ENCODE assay signal across 1 fruit fly cellular context in genomic region chr3L:10428027-10428426, dm6.
TF ChIP-seq lines count a peak whose summit lies in the region.

No protein-coding gene starts in this region.

TF ChIP-seq in whole organism, embryonic, 481 proteins besides CTCF, POLR2A, EP300 and RAD21 (continued from another document and continues in another):
- TF ChIP-seq ase (GFP tag; IDR thresholded peaks at IDR 0.05; lab: Robert Waterston, UW), result 0 out of 3 replicates have a peak, but pooled peaks have one; percentile 20
- peak; percentile 69; the same call in 2 of the 3 replicates for TF ChIP-seq ci (GFP tag; IDR thresholded peaks at IDR 0.05; lab: Robert Waterston, UW)
- TF ChIP-seq fu2 (GFP tag; optimal IDR thresholded peaks at IDR 0.05; lab: Kevin White, UChicago), result no peak
- TF ChIP-seq Lhr (GFP tag; optimal IDR thresholded peaks at IDR 0.05; lab: Kevin White, UChicago), result no peak
- TF ChIP-seq CG6854 (GFP tag; optimal IDR thresholded peaks at IDR 0.05; lab: Kevin White, UChicago), result no peak
- TF ChIP-seq Dek (tag; optimal IDR thresholded peaks at IDR 0.05; lab: Kevin White, UChicago), result no peak
- TF ChIP-seq br (optimal IDR thresholded peaks at IDR 0.05; lab: Kevin White, UChicago), result no peak
- no peak for TF ChIP-seq CG12744 (GFP tag; optimal IDR thresholded peaks at IDR 0.05; lab: Kevin White, UChicago)
- TF ChIP-seq MBD-R2 (GFP tag; IDR thresholded peaks at IDR 0.05; lab: Robert Waterston, UW), result no peak
- TF ChIP-seq sens (GFP tag; lab: Kevin White, UChicago), result peak; percentile 91
- no peak for TF ChIP-seq Jarid2 (GFP tag; optimal IDR thresholded peaks at IDR 0.05; lab: Kevin White, UChicago)
- TF ChIP-seq al (GFP tag; IDR thresholded peaks at IDR 0.05; lab: Robert Waterston, UW), result no peak
- peak; percentile 41 for TF ChIP-seq CG17829 (tag; optimal IDR thresholded peaks at IDR 0.05; lab: Kevin White, UChicago)
- TF ChIP-seq Gsc (GFP tag; IDR thresholded peaks at IDR 0.05; lab: Robert Waterston, UW), result no peak
- TF ChIP-seq CG10267 (tag; optimal IDR thresholded peaks at IDR 0.05; lab: Kevin White, UChicago), result peak; percentile 30
- TF ChIP-seq sisA (GFP tag; IDR thresholded peaks at IDR 0.05; lab: Robert Waterston, UW), result no peak
- TF ChIP-seq Fer2 (tag; optimal IDR thresholded peaks at IDR 0.05; lab: Kevin White, UChicago), result no peak
- 0 out of 3 replicates have a peak, but pooled peaks have one; percentile 24 for TF ChIP-seq B-H1 (GFP tag; IDR thresholded peaks at IDR 0.05; lab: Robert Waterston, UW)
- peak; percentile 56 for TF ChIP-seq CG13424 (tag; optimal IDR thresholded peaks at IDR 0.05; lab: Kevin White, UChicago)
- no peak for TF ChIP-seq CG12659 (GFP tag; optimal IDR thresholded peaks at IDR 0.05; lab: Kevin White, UChicago)
- TF ChIP-seq CG3847 (GFP tag; IDR thresholded peaks at IDR 0.05; lab: Robert Waterston, UW), result no peak
- no peak for TF ChIP-seq org-1 (GFP tag; optimal IDR thresholded peaks at IDR 0.05; lab: Kevin White, UChicago)
- TF ChIP-seq dati (GFP tag; IDR thresholded peaks at IDR 0.05; lab: Robert Waterston, UW), result no peak
- peak; percentile 49 for TF ChIP-seq nau (GFP tag; optimal IDR thresholded peaks at IDR 0.05; lab: Kevin White, UChicago)
- no peak for TF ChIP-seq HLH54F (GFP tag; optimal IDR thresholded peaks at IDR 0.05; lab: Kevin White, UChicago)
- TF ChIP-seq Hmr (GFP tag; optimal IDR thresholded peaks at IDR 0.05; lab: Kevin White, UChicago), result no peak
- no peak for TF ChIP-seq ato (GFP tag; IDR thresholded peaks at IDR 0.05; lab: Robert Waterston, UW; ENCODE audit: partially characterized antibody)
- peak; percentile 47 for TF ChIP-seq tin (GFP tag; optimal IDR thresholded peaks at IDR 0.05; lab: Kevin White, UChicago)
- TF ChIP-seq Bteb2 (GFP tag; optimal IDR thresholded peaks at IDR 0.05; lab: Kevin White, UChicago), result no peak
- no peak for TF ChIP-seq MTF-1 (GFP tag; optimal IDR thresholded peaks at IDR 0.05; lab: Kevin White, UChicago; ENCODE audit: borderline replicate concordance)
- no peak for TF ChIP-seq CG8944 (GFP tag; optimal IDR thresholded peaks at IDR 0.05; lab: Kevin White, UChicago)
- TF ChIP-seq onecut (GFP tag; IDR thresholded peaks at IDR 0.05; lab: Robert Waterston, UW), result no peak
- TF ChIP-seq Hr78 (GFP tag; optimal IDR thresholded peaks at IDR 0.05; lab: Kevin White, UChicago), result peak in 1 of 2 experiments; percentile 71
- TF ChIP-seq CG10959 (GFP tag; IDR thresholded peaks at IDR 0.05; lab: Robert Waterston, UW), result peak; percentile 19; the same call in 1 of the 2 replicates
- no peak for TF ChIP-seq pros (GFP tag; optimal IDR thresholded peaks at IDR 0.05; lab: Kevin White, UChicago)
- TF ChIP-seq CG6813 (GFP tag; optimal IDR thresholded peaks at IDR 0.05; lab: Kevin White, UChicago), result peak; percentile 2
- no peak for TF ChIP-seq CG2129 (GFP tag; IDR thresholded peaks at IDR 0.05; lab: Robert Waterston, UW; ENCODE audit: partially characterized antibody)
- TF ChIP-seq Tbp (GFP tag; optimal IDR thresholded peaks at IDR 0.05; lab: Kevin White, UChicago), result no peak
- no peak for TF ChIP-seq crc (GFP tag; optimal IDR thresholded peaks at IDR 0.05; lab: Kevin White, UChicago)
- peak; percentile 28 for TF ChIP-seq nerfin-1 (tag; optimal IDR thresholded peaks at IDR 0.05; lab: Kevin White, UChicago)
- no peak for TF ChIP-seq nom (GFP tag; optimal IDR thresholded peaks at IDR 0.05; lab: Kevin White, UChicago)
- peak; percentile 26 for TF ChIP-seq CG4820 (GFP tag; optimal IDR thresholded peaks at IDR 0.05; lab: Kevin White, UChicago)
- TF ChIP-seq NC2β (GFP tag; optimal IDR thresholded peaks at IDR 0.05; lab: Kevin White, UChicago), result no peak
- no peak for TF ChIP-seq CG13287 (GFP tag; IDR thresholded peaks at IDR 0.05; lab: Robert Waterston, UW; ENCODE audit: partially characterized antibody)
- TF ChIP-seq CG18262 (tag; optimal IDR thresholded peaks at IDR 0.05; lab: Kevin White, UChicago), result peak; percentile 47
- TF ChIP-seq GATAe (GFP tag; conservative IDR thresholded peaks at IDR 0.05; lab: Robert Waterston, UW), result no peak
- no peak for TF ChIP-seq C15 (GFP tag; IDR thresholded peaks at IDR 0.05; lab: Robert Waterston, UW)
- no peak for TF ChIP-seq exex (tag; optimal IDR thresholded peaks at IDR 0.05; lab: Kevin White, UChicago)
- peak; percentile 13 for TF ChIP-seq D19A (tag; optimal IDR thresholded peaks at IDR 0.05; lab: Kevin White, UChicago)
- no peak for TF ChIP-seq CG9727 (GFP tag; optimal IDR thresholded peaks at IDR 0.05; lab: Kevin White, UChicago)
- no peak for TF ChIP-seq p53 (GFP tag; optimal IDR thresholded peaks at IDR 0.05; lab: Kevin White, UChicago)
- peak; percentile 11; the same call in 1 of the 2 replicates for TF ChIP-seq Ada2b (GFP tag; IDR thresholded peaks at IDR 0.05; lab: Robert Waterston, UW)
- 0 out of 3 replicates have a peak, but pooled peaks have one; percentile 25 for TF ChIP-seq dysf (GFP tag; IDR thresholded peaks at IDR 0.05; lab: Robert Waterston, UW)
- TF ChIP-seq Bdp1 (GFP tag; optimal IDR thresholded peaks at IDR 0.05; lab: Kevin White, UChicago), result no peak
- peak; percentile 38; the same call in 1 of the 3 replicates for TF ChIP-seq ken (GFP tag; IDR thresholded peaks at IDR 0.05; lab: Robert Waterston, UW)
- no peak for TF ChIP-seq vnd (GFP tag; IDR thresholded peaks at IDR 0.05; lab: Robert Waterston, UW; ENCODE audit: partially characterized antibody)
- no peak for TF ChIP-seq bowl (GFP tag; IDR thresholded peaks at IDR 0.05; lab: Robert Waterston, UW)
- no peak for TF ChIP-seq kay (GFP tag; optimal IDR thresholded peaks at IDR 0.05; lab: Kevin White, UChicago)
- no peak for TF ChIP-seq CG17361 (GFP tag; IDR thresholded peaks at IDR 0.05; lab: Robert Waterston, UW)
- no peak for TF ChIP-seq Lpt (GFP tag; optimal IDR thresholded peaks at IDR 0.05; lab: Kevin White, UChicago)
- TF ChIP-seq gsb-n (tag; optimal IDR thresholded peaks at IDR 0.05; lab: Kevin White, UChicago), result peak; percentile 52
- no peak for TF ChIP-seq sim (GFP tag; IDR thresholded peaks at IDR 0.05; lab: Robert Waterston, UW)
- TF ChIP-seq CG12299 (tag; optimal IDR thresholded peaks at IDR 0.05; lab: Kevin White, UChicago), result no peak
- peak; percentile 48 for TF ChIP-seq CG7839 (tag; optimal IDR thresholded peaks at IDR 0.05; lab: Kevin White, UChicago)
- no peak for TF ChIP-seq da (GFP tag; optimal IDR thresholded peaks at IDR 0.05; lab: Kevin White, UChicago)
- TF ChIP-seq az2 (GFP tag; optimal IDR thresholded peaks at IDR 0.05; lab: Kevin White, UChicago), result peak; percentile 56
- TF ChIP-seq hkb (optimal IDR thresholded peaks at IDR 0.05; lab: Kevin White, UChicago), result no peak
- peak; percentile 53; the same call in 1 of the 2 replicates for TF ChIP-seq hkb (GFP tag; IDR thresholded peaks at IDR 0.05; lab: Robert Waterston, UW)
- TF ChIP-seq Opbp (GFP tag; IDR thresholded peaks at IDR 0.05; lab: Robert Waterston, UW; ENCODE audit: partially characterized antibody), result no peak
- TF ChIP-seq CG3281 (GFP tag; optimal IDR thresholded peaks at IDR 0.05; lab: Kevin White, UChicago), result no peak
- TF ChIP-seq stc (GFP tag; IDR thresholded peaks at IDR 0.05; lab: Robert Waterston, UW), result 0 out of 2 replicates have a peak, but pooled peaks have one; percentile 48
- no peak for TF ChIP-seq Nf-YC (tag; optimal IDR thresholded peaks at IDR 0.05; lab: Kevin White, UChicago)
- TF ChIP-seq bsh (GFP tag; optimal IDR thresholded peaks at IDR 0.05; lab: Kevin White, UChicago), result peak in 1 of 2 experiments; percentile 80
- TF ChIP-seq CG10274 (GFP tag; optimal IDR thresholded peaks at IDR 0.05; lab: Kevin White, UChicago), result no peak
- no peak for TF ChIP-seq CG7745 (tag; optimal IDR thresholded peaks at IDR 0.05; lab: Kevin White, UChicago)
- TF ChIP-seq gem (tag; optimal IDR thresholded peaks at IDR 0.05; lab: Kevin White, UChicago), result peak; percentile 79
- no peak for TF ChIP-seq CG12219 (GFP tag; optimal IDR thresholded peaks at IDR 0.05; lab: Kevin White, UChicago)
- no peak for TF ChIP-seq CG3065 (GFP tag; optimal IDR thresholded peaks at IDR 0.05; lab: Kevin White, UChicago)
- TF ChIP-seq grn (GFP tag; optimal IDR thresholded peaks at IDR 0.05; lab: Kevin White, UChicago), result no peak
- TF ChIP-seq Doc3 (GFP tag; IDR thresholded peaks at IDR 0.05; lab: Robert Waterston, UW; ENCODE audit: partially characterized antibody), result no peak
- TF ChIP-seq abd-A (tag; optimal IDR thresholded peaks at IDR 0.05; lab: Kevin White, UChicago), result no peak
- peak; percentile 37 for TF ChIP-seq CG14710 (tag; optimal IDR thresholded peaks at IDR 0.05; lab: Kevin White, UChicago)
- TF ChIP-seq ttk (GFP tag; IDR thresholded peaks at IDR 0.05; lab: Robert Waterston, UW), result peak; percentile 24; the same call in 1 of the 2 replicates
- peak; percentile 27 for TF ChIP-seq Asciz (GFP tag; optimal IDR thresholded peaks at IDR 0.05; lab: Kevin White, UChicago)
- TF ChIP-seq Awh (GFP tag; IDR thresholded peaks at IDR 0.05; lab: Robert Waterston, UW), result 0 out of 2 replicates have a peak, but pooled peaks have one; percentile 31
- no peak for TF ChIP-seq kni (GFP tag; optimal IDR thresholded peaks at IDR 0.05; lab: Kevin White, UChicago)
- TF ChIP-seq CG1602 (GFP tag; optimal IDR thresholded peaks at IDR 0.05; lab: Kevin White, UChicago), result peak; percentile 31
- TF ChIP-seq Deaf1 (tag; optimal IDR thresholded peaks at IDR 0.05; lab: Kevin White, UChicago), result no peak
- TF ChIP-seq CG9609 (GFP tag; optimal IDR thresholded peaks at IDR 0.05; lab: Kevin White, UChicago), result no peak
- TF ChIP-seq Sry-δ (GFP tag; optimal IDR thresholded peaks at IDR 0.05; lab: Kevin White, UChicago), result no peak
- TF ChIP-seq Dfd (GFP tag; optimal IDR thresholded peaks at IDR 0.05; lab: Kevin White, UChicago), result no peak
- no peak for TF ChIP-seq fru (optimal IDR thresholded peaks at IDR 0.05; lab: Kevin White, UChicago)
- TF ChIP-seq phol (tag; optimal IDR thresholded peaks at IDR 0.05; lab: Kevin White, UChicago), result peak; percentile 70
- no peak for TF ChIP-seq CG34224 (GFP tag; IDR thresholded peaks at IDR 0.05; lab: Robert Waterston, UW; ENCODE audit: partially characterized antibody)
- peak; percentile 27 for TF ChIP-seq ind (GFP tag; optimal IDR thresholded peaks at IDR 0.05; lab: Kevin White, UChicago)
- no peak for TF ChIP-seq ERR (GFP tag; optimal IDR thresholded peaks at IDR 0.05; lab: Kevin White, UChicago)
- no peak for TF ChIP-seq CG4854 (GFP tag; optimal IDR thresholded peaks at IDR 0.05; lab: Kevin White, UChicago)
- no peak for TF ChIP-seq ranshi (GFP tag; IDR thresholded peaks at IDR 0.05; lab: Robert Waterston, UW)
- peak; percentile 53; the same call in 1 of the 2 replicates for TF ChIP-seq CG10366 (GFP tag; IDR thresholded peaks at IDR 0.05; lab: Robert Waterston, UW)
- TF ChIP-seq oc (tag; optimal IDR thresholded peaks at IDR 0.05; lab: Kevin White, UChicago), result peak; percentile 8
- no peak for TF ChIP-seq dimm (GFP tag; IDR thresholded peaks at IDR 0.05; lab: Robert Waterston, UW)
- peak; percentile 28 for TF ChIP-seq CG17802 (tag; optimal IDR thresholded peaks at IDR 0.05; lab: Kevin White, UChicago)
- TF ChIP-seq Blimp-1 (GFP tag; optimal IDR thresholded peaks at IDR 0.05; lab: Kevin White, UChicago), result peak; percentile 66
- TF ChIP-seq stwl (tag; optimal IDR thresholded peaks at IDR 0.05; lab: Kevin White, UChicago), result no peak
- TF ChIP-seq pnt (GFP tag; optimal IDR thresholded peaks at IDR 0.05; lab: Kevin White, UChicago), result no peak
- TF ChIP-seq CG12942 (GFP tag; optimal IDR thresholded peaks at IDR 0.05; lab: Kevin White, UChicago), result no peak
- TF ChIP-seq ewg (GFP tag; optimal IDR thresholded peaks at IDR 0.05; lab: Kevin White, UChicago), result peak; percentile 44
- TF ChIP-seq CG1832 (GFP tag; optimal IDR thresholded peaks at IDR 0.05; lab: Kevin White, UChicago), result no peak
- no peak for TF ChIP-seq CG15479 (GFP tag; optimal IDR thresholded peaks at IDR 0.05; lab: Kevin White, UChicago)
- no peak for TF ChIP-seq E2f1 (GFP tag; IDR thresholded peaks at IDR 0.05; lab: Robert Waterston, UW)
- TF ChIP-seq ara (GFP tag; IDR thresholded peaks at IDR 0.05; lab: Robert Waterston, UW), result peak; percentile 19; the same call in 1 of the 2 replicates
- no peak for TF ChIP-seq usp (GFP tag; optimal IDR thresholded peaks at IDR 0.05; lab: Kevin White, UChicago)
- peak; percentile 9 for TF ChIP-seq Spps (tag; optimal IDR thresholded peaks at IDR 0.05; lab: Kevin White, UChicago)
- TF ChIP-seq D (optimal IDR thresholded peaks at IDR 0.05; lab: Kevin White, UChicago), result no peak
- peak; percentile 55 for TF ChIP-seq D (GFP tag; optimal IDR thresholded peaks at IDR 0.05; lab: Kevin White, UChicago)
- no peak for TF ChIP-seq CG7271 (tag; optimal IDR thresholded peaks at IDR 0.05; lab: Kevin White, UChicago)
- TF ChIP-seq hb (GFP tag; IDR thresholded peaks at IDR 0.05; lab: Robert Waterston, UW; ENCODE audit: partially characterized antibody), result no peak
- TF ChIP-seq HLH3B (GFP tag; IDR thresholded peaks at IDR 0.05; lab: Robert Waterston, UW), result peak; percentile 36; the same call in 1 of the 2 replicates
- no peak for TF ChIP-seq CG2199 (GFP tag; IDR thresholded peaks at IDR 0.05; lab: Robert Waterston, UW)
- TF ChIP-seq CG18476 (GFP tag; optimal IDR thresholded peaks at IDR 0.05; lab: Kevin White, UChicago), result no peak
- TF ChIP-seq bab2 (GFP tag; optimal IDR thresholded peaks at IDR 0.05; lab: Kevin White, UChicago), result no peak
- no peak for TF ChIP-seq CrebB (tag; optimal IDR thresholded peaks at IDR 0.05; lab: Kevin White, UChicago)
- no peak for TF ChIP-seq CG18011 (GFP tag; optimal IDR thresholded peaks at IDR 0.05; lab: Kevin White, UChicago)
- no peak for TF ChIP-seq CG12104 (GFP tag; optimal IDR thresholded peaks at IDR 0.05; lab: Kevin White, UChicago)
- TF ChIP-seq Eip74EF (GFP tag; optimal IDR thresholded peaks at IDR 0.05; lab: Kevin White, UChicago), result peak in 1 of 2 experiments; percentile 23
- TF ChIP-seq CG6689 (GFP tag; IDR thresholded peaks at IDR 0.05; lab: Robert Waterston, UW), result 0 out of 2 replicates have a peak, but pooled peaks have one; percentile 20
- TF ChIP-seq gt (GFP tag; IDR thresholded peaks at IDR 0.05; lab: Robert Waterston, UW), result 0 out of 2 replicates have a peak, but pooled peaks have one; percentile 14
- no peak for TF ChIP-seq jing (GFP tag; optimal IDR thresholded peaks at IDR 0.05; lab: Kevin White, UChicago)
- TF ChIP-seq CG6654 (GFP tag; optimal IDR thresholded peaks at IDR 0.05; lab: Kevin White, UChicago), result peak; percentile 6
- TF ChIP-seq dmrt99B (tag; optimal IDR thresholded peaks at IDR 0.05; lab: Kevin White, UChicago), result peak; percentile 66
- TF ChIP-seq sima (GFP tag; optimal IDR thresholded peaks at IDR 0.05; lab: Kevin White, UChicago), result no peak
- peak; percentile 57 for TF ChIP-seq fd96Cb (tag; optimal IDR thresholded peaks at IDR 0.05; lab: Kevin White, UChicago)
- peak; percentile 8 for TF ChIP-seq Fer3 (tag; optimal IDR thresholded peaks at IDR 0.05; lab: Kevin White, UChicago)
